Worm (Caenorhabditis elegans): ENCODE results near the gene appg-1.

- TF ChIP-seq dsc-1 (tag; optimal IDR thresholded peaks at IDR 0.05), result no peak
- no peak for TF ChIP-seq snpc-4 (tag; optimal IDR thresholded peaks at IDR 0.05)
- no peak for TF ChIP-seq mab-9 (GFP tag; IDR thresholded peaks at IDR 0.05)
- no peak for TF ChIP-seq skn-1 (tag; optimal IDR thresholded peaks at IDR 0.05)
- no peak for TF ChIP-seq unc-62 (GFP tag; optimal IDR thresholded peaks at IDR 0.05)
- TF ChIP-seq jun-1 (tag; optimal IDR thresholded peaks at IDR 0.05), result no peak
- no peak for TF ChIP-seq ceh-63 (GFP tag; optimal IDR thresholded peaks at IDR 0.05)
- TF ChIP-seq nhr-77 (tag; optimal IDR thresholded peaks at IDR 0.05), result no peak
- no peak for TF ChIP-seq ztf-11 (tag; optimal IDR thresholded peaks at IDR 0.05)
- TF ChIP-seq hpl-2 (GFP tag; optimal IDR thresholded peaks at IDR 0.05), result no peak
These were observed 52.1 kb downstream of the appg-1 start for ce11 chrII:10377901-10378300.

Data from whole organism, L1 larva.